Worm (Caenorhabditis elegans): Measurements from ENCODE around the gene ttr-51.

The ttr-51 gene

DNA sequence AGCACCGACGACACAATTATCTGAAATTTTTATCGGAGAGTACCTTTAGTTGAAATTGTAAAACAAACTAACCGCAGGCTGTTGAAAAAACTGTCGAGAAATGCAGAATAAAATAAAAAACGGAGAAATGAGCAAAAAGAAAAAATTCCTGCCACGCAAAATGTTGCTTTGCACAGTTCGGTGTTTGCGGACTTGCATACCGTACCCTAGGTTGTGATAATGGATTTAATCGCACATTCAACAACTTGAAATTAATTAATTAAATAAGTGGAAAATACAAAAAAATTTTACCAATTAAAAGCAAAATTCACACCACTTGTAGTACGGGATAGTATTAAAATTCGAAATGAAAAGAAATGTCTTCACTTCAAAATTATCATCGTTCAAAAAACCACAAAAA, 20.7 kb downstream of the ttr-51 start:
- TF ChIP-seq ceh-19 (GFP tag; optimal IDR thresholded peaks at IDR 0.05) (no peak), dmd-4 (tag; optimal IDR thresholded peaks at IDR 0.05; ENCODE audit: borderline replicate concordance) (no peak), unc-42 (tag; optimal IDR thresholded peaks at IDR 0.05) (peak; percentile 77), syd-9 (tag; optimal IDR thresholded peaks at IDR 0.05) (no peak), ets-4 (tag; optimal IDR thresholded peaks at IDR 0.05) (no peak), nhr-232 (tag; optimal IDR thresholded peaks at IDR 0.05) (no peak), nfya-1 (tag; optimal IDR thresholded peaks at IDR 0.05) (peak; percentile 47), C08G9.2 (tag; optimal IDR thresholded peaks at IDR 0.05) (no peak), unc-86 (tag; optimal IDR thresholded peaks at IDR 0.05) (no peak)

DNA sequence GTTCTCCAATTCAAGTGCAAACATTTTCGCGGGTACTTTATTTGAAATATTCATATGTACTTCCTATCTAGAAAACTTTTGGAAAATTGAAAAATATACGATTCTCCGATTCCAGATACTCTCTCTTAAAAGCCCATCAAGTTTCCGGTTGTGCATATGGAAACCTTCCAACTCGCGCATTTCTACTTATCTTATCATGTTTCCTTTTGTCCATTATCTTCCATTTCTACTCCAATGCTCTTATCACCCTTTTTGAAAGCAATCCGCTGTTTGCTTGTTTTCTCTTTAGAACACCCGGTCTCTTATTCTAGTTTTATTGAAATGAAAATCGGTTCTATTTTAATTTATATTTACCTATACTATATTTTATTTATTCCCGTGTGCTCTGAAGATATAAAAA, 30.5 kb downstream of the ttr-51 start, which contains the start of gene C48D1.5:
TSS of gene C48D1.5 (plus strand) at position 301 of the 400 bp plus-strand sequence.
- TF ChIP-seq sdc-2 (tag; optimal IDR thresholded peaks at IDR 0.05) = no peak
- TF ChIP-seq elt-2 (tag; optimal IDR thresholded peaks at IDR 0.05) = peak; percentile 88

DNA sequence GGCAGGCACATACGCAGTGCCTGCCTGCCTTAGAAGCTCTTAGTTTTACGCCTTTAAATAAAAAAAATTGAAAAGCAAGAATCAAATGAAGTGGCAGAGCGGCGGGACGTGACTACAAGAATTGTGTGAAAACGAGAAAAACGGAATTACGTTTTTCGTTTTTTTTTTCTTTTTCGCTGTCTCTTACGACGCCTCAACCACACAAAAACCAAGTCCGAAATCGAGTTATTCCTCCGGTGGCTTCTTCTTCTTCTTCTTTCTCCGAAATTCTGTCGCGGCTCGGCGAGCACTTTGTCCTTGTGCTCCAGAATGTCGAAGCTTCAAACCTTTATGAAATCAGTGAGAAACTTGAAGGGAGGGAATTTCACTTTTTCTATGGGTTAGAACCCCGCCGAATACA, 31.5 kb downstream of the ttr-51 start:
- TF ChIP-seq tbx-7 (tag; optimal IDR thresholded peaks at IDR 0.05) = no peak
- peak; percentile 75 for TF ChIP-seq unc-42 (tag; optimal IDR thresholded peaks at IDR 0.05)
- no peak for TF ChIP-seq nfya-1 (tag; optimal IDR thresholded peaks at IDR 0.05)
- no peak for TF ChIP-seq hlh-13 (GFP tag; optimal IDR thresholded peaks at IDR 0.05)

DNA sequence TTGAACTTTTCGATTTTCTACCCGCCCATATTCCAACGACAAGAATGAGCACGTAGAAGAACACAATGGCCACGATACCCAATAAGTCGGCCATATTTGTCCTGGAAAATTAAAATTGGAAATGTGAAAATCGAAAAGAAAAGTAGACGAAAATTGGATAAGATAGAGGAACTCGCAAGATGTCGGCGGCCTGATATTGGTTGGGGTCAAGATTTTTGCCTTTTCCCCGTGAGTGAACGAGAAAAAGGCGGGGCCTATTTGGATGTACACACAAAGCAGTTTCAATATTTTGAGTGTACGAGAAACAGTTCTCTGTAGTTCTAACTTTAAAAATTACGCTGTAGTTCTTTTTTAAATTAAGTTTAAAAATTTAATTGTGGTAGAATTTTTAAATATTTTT, 37.6 kb downstream of the ttr-51 start, which contains the start of gene cho-1:
TSS of gene cho-1 (minus strand) at position 101 of the 400 bp plus-strand sequence.
- no peak for TF ChIP-seq lin-11 (tag; optimal IDR thresholded peaks at IDR 0.05)
- TF ChIP-seq dmd-4 (tag; optimal IDR thresholded peaks at IDR 0.05; ENCODE audit: borderline replicate concordance) = no peak
- no peak for TF ChIP-seq eyg-1 (tag; optimal IDR thresholded peaks at IDR 0.05)
- TF ChIP-seq ceh-9 (tag; optimal IDR thresholded peaks at IDR 0.05) = no peak
- no peak for TF ChIP-seq tbx-7 (tag; optimal IDR thresholded peaks at IDR 0.05)
- TF ChIP-seq ceh-18 (tag; optimal IDR thresholded peaks at IDR 0.05) = no peak
- no peak for TF ChIP-seq hlh-6 (tag; optimal IDR thresholded peaks at IDR 0.05)
- no peak for TF ChIP-seq hlh-8 (tag; optimal IDR thresholded peaks at IDR 0.05)
- TF ChIP-seq che-1 (tag; optimal IDR thresholded peaks at IDR 0.05) = no peak
- no peak for TF ChIP-seq K02D7.2 (tag; optimal IDR thresholded peaks at IDR 0.05)
- TF ChIP-seq elt-2 (tag; optimal IDR thresholded peaks at IDR 0.05) = no peak
- TF ChIP-seq Y22D7AL.16 (tag; optimal IDR thresholded peaks at IDR 0.05) = no peak
- TF ChIP-seq C38D4.7 (GFP tag; optimal IDR thresholded peaks at IDR 0.05) = no peak
- TF ChIP-seq K09A11.1 (tag; optimal IDR thresholded peaks at IDR 0.05; ENCODE audit: insufficient read depth) = no peak

DNA sequence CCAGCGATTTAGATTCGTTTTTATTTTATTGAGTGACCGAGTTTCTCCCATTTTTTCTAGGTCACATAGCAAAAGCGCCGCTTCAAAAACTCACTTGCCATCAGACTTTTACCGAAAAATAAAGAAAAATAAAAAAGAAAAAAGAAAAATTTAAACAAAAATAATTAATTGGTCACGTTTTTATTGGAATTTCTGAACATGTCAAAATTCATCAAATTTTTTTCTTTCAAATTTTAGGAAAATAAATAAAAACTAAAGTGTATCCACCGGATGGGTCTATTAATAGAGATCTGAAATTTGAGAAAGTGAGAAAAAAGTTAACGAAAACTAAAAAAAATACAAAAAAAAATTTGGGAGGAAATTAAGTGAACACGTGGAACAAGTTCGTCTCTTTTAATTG, 42.5 kb downstream of the ttr-51 start, which contains the start of gene C48D1.9:
TSS of gene C48D1.9 (minus strand) at position 101 of the 400 bp plus-strand sequence.
- TF ChIP-seq ceh-14 (tag; optimal IDR thresholded peaks at IDR 0.05) (no peak), pros-1 (tag; optimal IDR thresholded peaks at IDR 0.05) (no peak), ceh-22 (tag; optimal IDR thresholded peaks at IDR 0.05) (no peak), C08G9.2 (tag; optimal IDR thresholded peaks at IDR 0.05) (no peak), K02D7.2 (tag; optimal IDR thresholded peaks at IDR 0.05) (no peak), pag-3 (tag; optimal IDR thresholded peaks at IDR 0.05; ENCODE audit: borderline replicate concordance) (no peak), npax-4 (tag; optimal IDR thresholded peaks at IDR 0.05) (no peak), ceh-18 (tag; optimal IDR thresholded peaks at IDR 0.05) (no peak), pha-4 (tag; optimal IDR thresholded peaks at IDR 0.05) (no peak), T23F11.4 (GFP tag; optimal IDR thresholded peaks at IDR 0.05) (no peak), fkh-6 (tag; optimal IDR thresholded peaks at IDR 0.05) (no peak), che-1 (tag; optimal IDR thresholded peaks at IDR 0.05) (no peak), pax-1 (tag; optimal IDR thresholded peaks at IDR 0.05) (no peak), ceh-19 (GFP tag; optimal IDR thresholded peaks at IDR 0.05) (no peak), ahr-1 (tag; optimal IDR thresholded peaks at IDR 0.05) (no peak), sdc-2 (tag; optimal IDR thresholded peaks at IDR 0.05) (no peak)
